Worm (Caenorhabditis elegans) whole organism, L1 larva: ENCODE data around the gene F53H4.3.
A peak's percentile ranks its signal among the peaks of the same experiment; 100 is the strongest.

Source experiments
- F16B12.6 ChIP-seq: fragments of 150-350 bp; optimal IDR thresholded peaks from 2 replicates; lab custom pipeline; 2014; ENCODE audit warnings: missing biosample characterization, missing genetic modification characterization
- Y116A8C.19 ChIP-seq: sonication (generic microtip); optimal IDR thresholded peaks from 2 replicates; lab custom pipeline; 2016; ENCODE audit warnings: missing compliant biosample characterization, missing genetic modification characterization, borderline replicate concordance
- aly-2 ChIP-seq: fragments of 150-350 bp; optimal IDR thresholded peaks from 2 replicates; lab custom pipeline; 2014; ENCODE audit warnings: missing biosample characterization, missing genetic modification characterization
- blmp-1 ChIP-seq: fragments of 150-350 bp; optimal IDR thresholded peaks from 2 replicates; lab custom pipeline; 2014; ENCODE audit warnings: missing biosample characterization, missing genetic modification characterization
- ceh-8 ChIP-seq: fragments of 200-800 bp; sonication (Bioruptor generic); optimal IDR thresholded peaks from 2 replicates; lab custom pipeline; 2018; ENCODE audit warnings: mild to moderate bottlenecking, missing genetic modification characterization, moderate library complexity, missing compliant biosample characterization
- efl-1 ChIP-seq, 4 experiments: fragments of 150-350 bp; optimal IDR thresholded peaks in 3 of 4; peaks in 1 of 4; 1 replicate in 1 of 4; 2 replicates in 3 of 4; lab custom pipeline; 2014; ENCODE audit warnings: missing biosample characterization in 2 of 4, missing genetic modification characterization in 2 of 4, missing genetic modification reagents in 2 of 4
- egl-27 ChIP-seq, 2 experiments: fragments of 150-350 bp in 1 of 2; sonication (generic microtip); optimal IDR thresholded peaks; 3 replicates each; lab custom pipeline; 2017 to 2018; ENCODE audit warnings: missing biosample characterization in 2 of 2, missing genetic modification characterization in 2 of 2, missing genetic modification reagents in 2 of 2
- elt-2 ChIP-seq: sonication (generic microtip); optimal IDR thresholded peaks from 2 replicates; lab custom pipeline; 2016; ENCODE audit warnings: missing genetic modification characterization, mild to moderate bottlenecking, inconsistent platforms, missing compliant biosample characterization, missing genetic modification reagents
- fkh-4 ChIP-seq: sonication (generic microtip); optimal IDR thresholded peaks from 2 replicates; lab custom pipeline; 2016; ENCODE audit warnings: missing compliant biosample characterization, missing genetic modification characterization, borderline replicate concordance
- fkh-8 ChIP-seq: sonication (generic microtip); optimal IDR thresholded peaks from 2 replicates; lab custom pipeline; 2016; ENCODE audit warnings: mild to moderate bottlenecking, missing genetic modification characterization, missing compliant biosample characterization
- fos-1 ChIP-seq: fragments of 150-350 bp; optimal IDR thresholded peaks from 2 replicates; lab custom pipeline; 2014; ENCODE audit warnings: missing biosample characterization, missing genetic modification characterization
- hpl-2 ChIP-seq: fragments of 150-350 bp; optimal IDR thresholded peaks from 2 replicates; lab custom pipeline; 2014; ENCODE audit warnings: missing biosample characterization, missing genetic modification reagents, missing genetic modification characterization
- irx-1 ChIP-seq: sonication (generic microtip); optimal IDR thresholded peaks from 2 replicates; lab custom pipeline; 2016; ENCODE audit warnings: missing genetic modification characterization, missing compliant biosample characterization
- lin-14 ChIP-seq: fragments of 200-800 bp; sonication (Bioruptor generic); optimal IDR thresholded peaks from 2 replicates; lab custom pipeline; 2018; ENCODE audit warnings: mild to moderate bottlenecking, missing genetic modification characterization, moderate library complexity, missing compliant biosample characterization
- lin-15B ChIP-seq: fragments of 150-350 bp; sonication (generic microtip); optimal IDR thresholded peaks from 3 replicates; lab custom pipeline; 2014; ENCODE audit warnings: missing biosample characterization, missing genetic modification characterization
- lir-3 ChIP-seq: sonication (generic microtip); optimal IDR thresholded peaks from 2 replicates; lab custom pipeline; 2016; ENCODE audit warnings: mild to moderate bottlenecking, missing genetic modification characterization, moderate library complexity, missing compliant biosample characterization; ENCODE audit not compliant: poor library complexity
- mab-9 ChIP-seq: fragments of 200-800 bp; sonication (Bioruptor generic); IDR thresholded peaks from 2 replicates; pipeline ENCODE4 v1.3.6; 2022; ENCODE audit warnings: missing genetic modification reagents, missing genetic modification characterization, missing compliant biosample characterization
- nhr-11 ChIP-seq: fragments of 150-350 bp; optimal IDR thresholded peaks from 2 replicates; lab custom pipeline; 2014; ENCODE audit warnings: missing biosample characterization, missing genetic modification characterization
- nhr-20 ChIP-seq: sonication (generic microtip); optimal IDR thresholded peaks from 2 replicates; lab custom pipeline; 2016; ENCODE audit warnings: mild to moderate bottlenecking, missing genetic modification characterization, missing compliant biosample characterization
- nhr-47 ChIP-seq: sonication (generic microtip); optimal IDR thresholded peaks from 2 replicates; lab custom pipeline; 2016; ENCODE audit warnings: mild to moderate bottlenecking, missing genetic modification characterization, moderate library complexity, missing compliant biosample characterization
- nhr-71 ChIP-seq: sonication (generic microtip); optimal IDR thresholded peaks from 2 replicates; lab custom pipeline; 2016; ENCODE audit warnings: mild to moderate bottlenecking, missing genetic modification characterization, moderate library complexity, missing compliant biosample characterization
- nhr-76 ChIP-seq: sonication (generic microtip); optimal IDR thresholded peaks from 2 replicates; lab custom pipeline; 2017; ENCODE audit warnings: missing biosample characterization, missing genetic modification characterization
- nhr-77 ChIP-seq: fragments of 150-350 bp; optimal IDR thresholded peaks from 2 replicates; lab custom pipeline; 2014; ENCODE audit warnings: missing biosample characterization, missing genetic modification characterization
- pag-3 ChIP-seq: sonication (generic microtip); optimal IDR thresholded peaks from 2 replicates; lab custom pipeline; 2017; ENCODE audit warnings: missing genetic modification characterization, mild to moderate bottlenecking, missing compliant biosample characterization, antibody characterized with exemption, borderline replicate concordance; ENCODE audit not compliant: insufficient read depth
- pax-3 ChIP-seq: fragments of 200-800 bp; sonication (Bioruptor generic); optimal IDR thresholded peaks from 2 replicates; lab custom pipeline; 2018; ENCODE audit warnings: mild to moderate bottlenecking, missing genetic modification characterization, moderate library complexity, missing compliant biosample characterization
- snpc-4 ChIP-seq: fragments of 150-350 bp; optimal IDR thresholded peaks from 2 replicates; lab custom pipeline; 2014; ENCODE audit warnings: missing biosample characterization, missing genetic modification characterization
- sptf-1 ChIP-seq: fragments of 150-350 bp; optimal IDR thresholded peaks from 2 replicates; lab custom pipeline; 2014; ENCODE audit warnings: missing biosample characterization, missing genetic modification characterization
- unc-130 ChIP-seq: fragments of 150-350 bp; optimal IDR thresholded peaks from 2 replicates; lab custom pipeline; 2017; ENCODE audit warnings: missing biosample characterization, missing genetic modification characterization, inconsistent platforms
- unc-30 ChIP-seq: sonication (generic microtip); optimal IDR thresholded peaks from 2 replicates; lab custom pipeline; 2017; ENCODE audit warnings: missing biosample characterization, missing genetic modification characterization
- vab-15 ChIP-seq: sonication (generic microtip); optimal IDR thresholded peaks from 2 replicates; lab custom pipeline; 2017; ENCODE audit warnings: missing genotype, mild to moderate bottlenecking, missing genetic modification characterization, missing compliant biosample characterization
- zag-1 ChIP-seq: fragments of 150-350 bp; optimal IDR thresholded peaks from 2 replicates; lab custom pipeline; 2014; ENCODE audit warnings: missing biosample characterization, missing genetic modification characterization
- ztf-4 ChIP-seq: fragments of 150-350 bp; optimal IDR thresholded peaks from 2 replicates; lab custom pipeline; 2014; ENCODE audit warnings: missing biosample characterization, missing genetic modification characterization

The F53H4.3 gene

ce11 chrX:15901214-15901613 lies 13.8 kb upstream of the F53H4.3 start:
- TF ChIP-seq pag-3 (tag; lab: Kevin White, UChicago) (no peak), F16B12.6 (tag; lab: Kevin White, UChicago) (no peak), irx-1 (tag; lab: Kevin White, UChicago) (no peak), fkh-4 (tag; lab: Kevin White, UChicago) (no peak), lir-3 (tag; lab: Kevin White, UChicago) (no peak), ceh-8 (GFP tag; lab: Kevin White, UChicago) (no peak), vab-15 (tag; lab: Kevin White, UChicago) (no peak), elt-2 (tag; lab: Kevin White, UChicago) (no peak), Y116A8C.19 (tag; lab: Kevin White, UChicago) (no peak), mab-9 (no peak)

ce11 chrX:15892525-15892924 lies 5.1 kb upstream of the F53H4.3 start:
- TF ChIP-seq fos-1 (tag; lab: Kevin White, UChicago), result no peak
- peak; percentile 6 for TF ChIP-seq snpc-4 (tag; lab: Kevin White, UChicago)
- TF ChIP-seq efl-1 (optimal IDR thresholded peaks at IDR 0.05; lab: Kevin White, UChicago), result no peak
- peak in 1 of 2 experiments; percentile 65 for TF ChIP-seq efl-1 (GFP tag; optimal IDR thresholded peaks at IDR 0.05 in 1 of 2; lab: Kevin White, UChicago)

- no peak for TF ChIP-seq nhr-71
- peak; percentile 97 for TF ChIP-seq blmp-1 (tag; lab: Kevin White, UChicago)
- TF ChIP-seq, all 84 proteins: peak for 1
These were observed 594 bp upstream of the F53H4.3 start for ce11 chrX:15887989-15888388.

- no peak for TF ChIP-seq egl-27 (tag; optimal IDR thresholded peaks at IDR 0.05; lab: Kevin White, UChicago)
- TF ChIP-seq snpc-4 (tag; lab: Kevin White, UChicago), result peak; percentile 15
- TF ChIP-seq, all 84 proteins: peak for 1
These were observed 2.9 kb downstream of the F53H4.3 start for ce11 chrX:15884478-15884877.

ce11 chrX:15881027-15881426 lies 6.4 kb downstream of the F53H4.3 start:
- TF ChIP-seq unc-30 (tag; lab: Kevin White, UChicago), result no peak
- TF ChIP-seq fkh-8 (tag; lab: Kevin White, UChicago), result no peak
- no peak for TF ChIP-seq nhr-47 (tag; lab: Kevin White, UChicago)
- no peak for TF ChIP-seq ceh-8 (GFP tag; lab: Kevin White, UChicago)
- no peak for TF ChIP-seq ztf-4
- no peak for TF ChIP-seq lin-15B (tag; lab: Kevin White, UChicago)
- TF ChIP-seq zag-1 (tag; lab: Kevin White, UChicago), result no peak
- no peak for TF ChIP-seq pag-3 (tag; lab: Kevin White, UChicago)
- no peak for TF ChIP-seq blmp-1 (tag; lab: Kevin White, UChicago)
- TF ChIP-seq efl-1 (optimal IDR thresholded peaks at IDR 0.05; lab: Kevin White, UChicago), result no peak
- no peak for TF ChIP-seq efl-1 (GFP tag; optimal IDR thresholded peaks at IDR 0.05 in 1 of 2; lab: Kevin White, UChicago)
- TF ChIP-seq nhr-76 (tag; lab: Kevin White, UChicago), result no peak
- TF ChIP-seq sptf-1 (tag; lab: Kevin White, UChicago), result no peak
- TF ChIP-seq irx-1 (tag; lab: Kevin White, UChicago), result no peak
- TF ChIP-seq nhr-11 (tag; lab: Kevin White, UChicago), result no peak
- no peak for TF ChIP-seq aly-2 (tag; lab: Kevin White, UChicago)
- no peak for TF ChIP-seq pax-3 (tag; lab: Kevin White, UChicago)
- TF ChIP-seq lir-3 (tag; lab: Kevin White, UChicago), result no peak
- TF ChIP-seq nhr-20 (tag; lab: Kevin White, UChicago), result no peak

ce11 chrX:15878785-15879184 lies 8.6 kb downstream of the F53H4.3 start, which contains the start of gene gmeb-2:
Gene gmeb-2, plus strand, starts transcription at chrX:15879085.
- TF ChIP-seq lin-14 (GFP tag; lab: Kevin White, UChicago) (peak; percentile 23), hpl-2 (GFP tag; lab: Kevin White, UChicago) (no peak), unc-130 (tag; lab: Kevin White, UChicago) (no peak), nhr-77 (tag; lab: Kevin White, UChicago) (peak; percentile 26)
- TF ChIP-seq, all 84 proteins: peak for 2
